Worm (Caenorhabditis elegans): Measurements from ENCODE around the gene daz-1.

ce11 chrII:5453547-5453946, 2.6 kb upstream of the daz-1 start, which contains the start of gene dhs-5:
- no peak for TF ChIP-seq gmeb-2 (tag; optimal IDR thresholded peaks at IDR 0.05)
- TF ChIP-seq T23F11.4 (GFP tag; optimal IDR thresholded peaks at IDR 0.05) = no peak
- no peak for TF ChIP-seq nhr-11 (tag; optimal IDR thresholded peaks at IDR 0.05)
